Fruit fly (Drosophila melanogaster): Measurements from ENCODE around the gene CG9368.

The CG9368 gene

dm6 chr3L:19636821-19637460 lies 35.5 kb downstream of the CG9368 start:
- TF ChIP-seq insv (optimal IDR thresholded peaks at IDR 0.05) (no peak), Myc (optimal IDR thresholded peaks at IDR 0.05) (no peak), Sin3A (optimal IDR thresholded peaks at IDR 0.05) (no peak), h (optimal IDR thresholded peaks at IDR 0.05) (no peak), ttk (optimal IDR thresholded peaks at IDR 0.05) (no peak), psq (optimal IDR thresholded peaks at IDR 0.05) (no peak)

dm6 chr3L:19642448-19643020 lies 41.1 kb downstream of the CG9368 start, which contains the start of gene Rnf146:
Gene Rnf146 (minus strand): TSS chr3L:19642816.
- TF ChIP-seq Myc (optimal IDR thresholded peaks at IDR 0.05), result no peak
- no peak for TF ChIP-seq ttk (optimal IDR thresholded peaks at IDR 0.05)
- no peak for TF ChIP-seq insv (optimal IDR thresholded peaks at IDR 0.05)
- no peak for TF ChIP-seq Sin3A (optimal IDR thresholded peaks at IDR 0.05)
- no peak for TF ChIP-seq psq (optimal IDR thresholded peaks at IDR 0.05)
- no peak for TF ChIP-seq h (optimal IDR thresholded peaks at IDR 0.05)

dm6 chr3L:19646292-19646691 lies 44.9 kb downstream of the CG9368 start:
- TF ChIP-seq insv (optimal IDR thresholded peaks at IDR 0.05), result no peak

dm6 chr3L:19648648-19649047 lies 47.2 kb downstream of the CG9368 start:
- TF ChIP-seq ttk (optimal IDR thresholded peaks at IDR 0.05) (no peak), Myc (optimal IDR thresholded peaks at IDR 0.05) (no peak), psq (optimal IDR thresholded peaks at IDR 0.05) (no peak), h (optimal IDR thresholded peaks at IDR 0.05) (no peak), insv (optimal IDR thresholded peaks at IDR 0.05) (no peak), Sin3A (optimal IDR thresholded peaks at IDR 0.05) (no peak)

- TF ChIP-seq ttk (optimal IDR thresholded peaks at IDR 0.05), result no peak
- no peak for TF ChIP-seq Sin3A (optimal IDR thresholded peaks at IDR 0.05)
- no peak for TF ChIP-seq psq (optimal IDR thresholded peaks at IDR 0.05)
- no peak for TF ChIP-seq insv (optimal IDR thresholded peaks at IDR 0.05)
- no peak for TF ChIP-seq Myc (optimal IDR thresholded peaks at IDR 0.05)
- TF ChIP-seq h (optimal IDR thresholded peaks at IDR 0.05), result no peak
Observed at dm6 chr3L:19649374-19649948, 48.0 kb downstream of the CG9368 start, which contains the start of gene Oat. Gene Oat (minus strand): TSS chr3L:19649851.

- TF ChIP-seq ttk (optimal IDR thresholded peaks at IDR 0.05) (no peak), psq (optimal IDR thresholded peaks at IDR 0.05) (no peak), Sin3A (optimal IDR thresholded peaks at IDR 0.05) (no peak), Myc (optimal IDR thresholded peaks at IDR 0.05) (no peak), h (optimal IDR thresholded peaks at IDR 0.05) (no peak), insv (optimal IDR thresholded peaks at IDR 0.05) (no peak)
Observed at dm6 chr3L:19650121-19650520, 48.7 kb downstream of the CG9368 start.

dm6 chr3L:19650588-19650987 lies 49.2 kb downstream of the CG9368 start:
- TF ChIP-seq psq (optimal IDR thresholded peaks at IDR 0.05) (no peak), Myc (optimal IDR thresholded peaks at IDR 0.05) (no peak), h (optimal IDR thresholded peaks at IDR 0.05) (no peak), ttk (optimal IDR thresholded peaks at IDR 0.05) (no peak), insv (optimal IDR thresholded peaks at IDR 0.05) (no peak), Sin3A (optimal IDR thresholded peaks at IDR 0.05) (no peak)

dm6 chr3L:19653470-19653869 lies 52.0 kb downstream of the CG9368 start:
- TF ChIP-seq insv (optimal IDR thresholded peaks at IDR 0.05), result no peak
- no peak for TF ChIP-seq ttk (optimal IDR thresholded peaks at IDR 0.05)
- TF ChIP-seq Myc (optimal IDR thresholded peaks at IDR 0.05), result no peak
- no peak for TF ChIP-seq psq (optimal IDR thresholded peaks at IDR 0.05)
- TF ChIP-seq Sin3A (optimal IDR thresholded peaks at IDR 0.05), result no peak
- TF ChIP-seq h (optimal IDR thresholded peaks at IDR 0.05), result no peak

Measured in Kc167 (cell line).